Worm (Caenorhabditis elegans): ENCODE data around the gene ZC190.10.

Gene ZC190.10

ce11 chrV:8658577-8659362, 37.3 kb downstream of the ZC190.10 start (continued):
- TF ChIP-seq efl-3 (GFP tag; optimal IDR thresholded peaks at IDR 0.05) (no peak), nhr-77 (tag; optimal IDR thresholded peaks at IDR 0.05) (no peak), efl-1 (optimal IDR thresholded peaks at IDR 0.05) (no peak), efl-1 (GFP tag; optimal IDR thresholded peaks at IDR 0.05 in 1 of 2) (peak in 1 of 2 experiments; percentile 77), lsy-2 (tag; optimal IDR thresholded peaks at IDR 0.05) (peak in 1 of 2 experiments; percentile 52), ztf-4 (tag; optimal IDR thresholded peaks at IDR 0.05) (peak; percentile 7), zip-4 (GFP tag; optimal IDR thresholded peaks at IDR 0.05) (no peak), elt-2 (tag; optimal IDR thresholded peaks at IDR 0.05) (no peak), ceh-8 (GFP tag; optimal IDR thresholded peaks at IDR 0.05) (no peak), ama-1 (optimal IDR thresholded peaks at IDR 0.05) (no peak), lin-39 (tag; optimal IDR thresholded peaks at IDR 0.05) (no peak), tbx-2 (tag; optimal IDR thresholded peaks at IDR 0.05) (peak; percentile 8), hlh-17 (GFP tag; optimal IDR thresholded peaks at IDR 0.05; ENCODE audit: borderline replicate concordance) (no peak), pag-3 (tag; optimal IDR thresholded peaks at IDR 0.05; ENCODE audit: borderline replicate concordance, insufficient read depth) (peak; percentile 91), xbp-1 (tag; optimal IDR thresholded peaks at IDR 0.05) (no peak), unc-86 (tag; optimal IDR thresholded peaks at IDR 0.05) (no peak), sox-4 (tag; optimal IDR thresholded peaks at IDR 0.05) (no peak), nhr-84 (tag; optimal IDR thresholded peaks at IDR 0.05) (no peak), ztf-11 (tag; optimal IDR thresholded peaks at IDR 0.05) (no peak), lin-35 (GFP tag; optimal IDR thresholded peaks at IDR 0.05) (no peak), grh-1 (GFP tag; IDR thresholded peaks at IDR 0.05) (no peak), nhr-76 (tag; optimal IDR thresholded peaks at IDR 0.05) (no peak), unc-30 (tag; optimal IDR thresholded peaks at IDR 0.05) (no peak), aly-2 (tag; optimal IDR thresholded peaks at IDR 0.05) (no peak), blmp-1 (tag; optimal IDR thresholded peaks at IDR 0.05) (peak; percentile 56), C04F5.9 (tag; optimal IDR thresholded peaks at IDR 0.05) (no peak), ceh-88 (GFP tag; IDR thresholded peaks at IDR 0.05) (no peak), sptf-1 (tag; optimal IDR thresholded peaks at IDR 0.05) (no peak), jun-1 (tag; optimal IDR thresholded peaks at IDR 0.05) (no peak), isw-1 (GFP tag; IDR thresholded peaks at IDR 0.05) (no peak), pqm-1 (tag; optimal IDR thresholded peaks at IDR 0.05) (no peak), nhr-11 (tag; optimal IDR thresholded peaks at IDR 0.05) (no peak), hpl-2 (GFP tag; optimal IDR thresholded peaks at IDR 0.05) (no peak), ets-5 (GFP tag; IDR thresholded peaks at IDR 0.05) (no peak), pax-3 (tag; optimal IDR thresholded peaks at IDR 0.05) (no peak), nhr-47 (tag; optimal IDR thresholded peaks at IDR 0.05) (no peak), tlp-1 (tag; optimal IDR thresholded peaks at IDR 0.05) (no peak), nhr-85 (tag) (no peak), swsn-7 (tag; optimal IDR thresholded peaks at IDR 0.05) (no peak), egl-27 (tag; optimal IDR thresholded peaks at IDR 0.05) (no peak), nhr-71 (tag; optimal IDR thresholded peaks at IDR 0.05) (peak; percentile 60), lin-14 (GFP tag; optimal IDR thresholded peaks at IDR 0.05) (peak; percentile 77), nhr-20 (tag; optimal IDR thresholded peaks at IDR 0.05) (peak; percentile 36), zag-1 (tag; optimal IDR thresholded peaks at IDR 0.05) (no peak), ceh-63 (GFP tag; optimal IDR thresholded peaks at IDR 0.05) (no peak), sup-37 (GFP tag; optimal IDR thresholded peaks at IDR 0.05) (peak; percentile 13), vab-15 (tag; optimal IDR thresholded peaks at IDR 0.05) (no peak), nhr-237 (tag; optimal IDR thresholded peaks at IDR 0.05) (no peak), ceh-90 (tag; optimal IDR thresholded peaks at IDR 0.05) (no peak), fkh-10 (GFP tag; optimal IDR thresholded peaks at IDR 0.05) (no peak), unc-130 (tag; optimal IDR thresholded peaks at IDR 0.05) (peak; percentile 15)
